Worm (Caenorhabditis elegans) whole organism, young adult: ENCODE data around the gene cec-1.

Experiments
- B0336.3 ChIP-seq: fragments of 200-800 bp; sonication (Bioruptor generic); IDR thresholded peaks from 2 replicates; pipeline ENCODE4 v1.3.6; 2022; ENCODE audit warnings: missing genetic modification characterization, missing compliant biosample characterization
- C06A6.2 ChIP-seq: fragments of 200-800 bp; sonication (Bioruptor generic); conservative IDR thresholded peaks from 2 replicates; pipeline ENCODE4 v1.3.6; 2022; ENCODE audit warnings: missing genetic modification characterization, missing compliant biosample characterization
- F10E7.11 ChIP-seq: sonication (generic microtip); optimal IDR thresholded peaks from 2 replicates; lab custom pipeline; 2017; ENCODE audit warnings: mild to moderate bottlenecking, missing genetic modification characterization, moderate library complexity, missing compliant biosample characterization
- F22D6.2 ChIP-seq: sonication (generic microtip); optimal IDR thresholded peaks from 2 replicates; lab custom pipeline; 2016; ENCODE audit warnings: mild to moderate bottlenecking, missing genetic modification characterization, missing compliant biosample characterization
- F23B12.7 ChIP-seq: sonication (generic microtip); optimal IDR thresholded peaks from 2 replicates; lab custom pipeline; 2017; ENCODE audit warnings: missing genetic modification characterization, mild to moderate bottlenecking, missing compliant biosample characterization, antibody characterized with exemption, moderate library complexity; ENCODE audit not compliant: insufficient read depth
- F33H1.4 ChIP-seq: fragments of 200-800 bp; sonication (Bioruptor generic); IDR thresholded peaks from 2 replicates; pipeline ENCODE4 v1.3.6; 2022; ENCODE audit warnings: missing genetic modification reagents, missing genetic modification characterization, missing compliant biosample characterization
- F39B2.1 ChIP-seq: fragments of 200-800 bp; sonication (Bioruptor generic); IDR thresholded peaks from 2 replicates; pipeline ENCODE4 v1.3.6; 2022; ENCODE audit warnings: missing genetic modification reagents, missing genetic modification characterization, missing compliant biosample characterization
- F49E8.2 ChIP-seq: sonication (generic microtip); optimal IDR thresholded peaks from 3 replicates; lab custom pipeline; 2017; ENCODE audit warnings: missing genetic modification characterization, mild to moderate bottlenecking, missing compliant biosample characterization, antibody characterized with exemption, moderate library complexity; ENCODE audit not compliant: insufficient read depth
- F55B11.4 ChIP-seq: sonication (generic microtip); optimal IDR thresholded peaks from 2 replicates; lab custom pipeline; 2016; ENCODE audit warnings: missing compliant biosample characterization, missing genetic modification characterization, borderline replicate concordance; ENCODE audit not compliant: insufficient read depth
- F57C9.4 ChIP-seq: sonication (generic microtip); optimal IDR thresholded peaks from 2 replicates; lab custom pipeline; 2017; ENCODE audit warnings: mild to moderate bottlenecking, missing genetic modification characterization, missing compliant biosample characterization
- K11D2.4 ChIP-seq: fragments of 200-800 bp; sonication (Bioruptor generic); IDR thresholded peaks from 2 replicates; pipeline ENCODE4 v1.3.6; 2022; ENCODE audit warnings: missing genetic modification reagents, missing genetic modification characterization, missing compliant biosample characterization
- Y53G8AR.9 ChIP-seq: fragments of 200-800 bp; sonication (Bioruptor generic); conservative IDR thresholded peaks from 2 replicates; pipeline ENCODE4 v1.3.6; 2022; ENCODE audit warnings: missing genetic modification reagents, missing genetic modification characterization, missing compliant biosample characterization
- Y95B8A.8 ChIP-seq: fragments of 200-800 bp; sonication (Bioruptor generic); IDR thresholded peaks from 2 replicates; pipeline ENCODE4 v1.3.6; 2022; ENCODE audit warnings: missing genetic modification reagents, missing genetic modification characterization, missing compliant biosample characterization
- akir-1 ChIP-seq: fragments of 200-800 bp; sonication (Bioruptor generic); optimal IDR thresholded peaks from 2 replicates; lab custom pipeline; 2018; ENCODE audit warnings: mild to moderate bottlenecking, missing genetic modification characterization, moderate library complexity, missing compliant biosample characterization
- aptf-2 ChIP-seq: fragments of 200-800 bp; sonication (Bioruptor generic); conservative IDR thresholded peaks from 2 replicates; pipeline ENCODE4 v1.3.6; 2022; ENCODE audit warnings: missing genetic modification reagents, missing genetic modification characterization, missing compliant biosample characterization
- aptf-3 ChIP-seq: fragments of 200-800 bp; sonication (Bioruptor generic); IDR thresholded peaks from 2 replicates; pipeline ENCODE4 v1.3.6; 2022; ENCODE audit warnings: missing genetic modification characterization, missing compliant biosample characterization
- attf-5 ChIP-seq: fragments of 200-800 bp; sonication (Bioruptor generic); optimal IDR thresholded peaks from 2 replicates; lab custom pipeline; 2018; ENCODE audit warnings: mild to moderate bottlenecking, missing genetic modification characterization, missing compliant biosample characterization
- bed-1 ChIP-seq: fragments of 200-800 bp; sonication (Bioruptor generic); IDR thresholded peaks from 2 replicates; pipeline ENCODE4 v1.3.6; 2022; ENCODE audit warnings: missing genetic modification reagents, missing genetic modification characterization, missing compliant biosample characterization
- bed-2 ChIP-seq: fragments of 200-800 bp; sonication (Bioruptor generic); IDR thresholded peaks from 2 replicates; pipeline ENCODE4 v1.3.6; 2022; ENCODE audit warnings: missing genetic modification reagents, missing genetic modification characterization, missing compliant biosample characterization
- ccch-3 ChIP-seq: fragments of 200-800 bp; sonication (Bioruptor generic); optimal IDR thresholded peaks from 2 replicates; lab custom pipeline; 2018; ENCODE audit warnings: mild to moderate bottlenecking, missing genetic modification characterization, missing compliant biosample characterization
- ceh-40 ChIP-seq: fragments of 200-800 bp; sonication (Bioruptor generic); IDR thresholded peaks from 2 replicates; pipeline ENCODE4 v1.3.6; 2022; ENCODE audit warnings: missing genetic modification characterization, missing compliant biosample characterization
- ceh-91 ChIP-seq: fragments of 200-800 bp; sonication (Bioruptor generic); IDR thresholded peaks from 2 replicates; pipeline ENCODE4 v1.3.6; 2022; ENCODE audit warnings: missing genetic modification reagents, missing genetic modification characterization, missing compliant biosample characterization
- efl-1 ChIP-seq: fragments of 150-350 bp; optimal IDR thresholded peaks from 2 replicates; lab custom pipeline; 2014; ENCODE audit warnings: missing biosample characterization, missing genetic modification reagents, missing genetic modification characterization
- egl-44 ChIP-seq: fragments of 200-800 bp; sonication (Bioruptor generic); IDR thresholded peaks from 2 replicates; pipeline ENCODE4 v1.3.6; 2022; ENCODE audit warnings: missing genetic modification reagents, missing genetic modification characterization, missing compliant biosample characterization
- ekl-4 ChIP-seq: fragments of 200-800 bp; sonication (Bioruptor generic); IDR thresholded peaks from 2 replicates; pipeline ENCODE4 v1.3.6; 2022; ENCODE audit warnings: missing genetic modification reagents, missing genetic modification characterization, missing compliant biosample characterization
- him-1 ChIP-seq: sonication (generic microtip); optimal IDR thresholded peaks from 2 replicates; lab custom pipeline; 2016; ENCODE audit warnings: missing genotype, missing genetic modification reagents, missing genetic modification characterization, missing compliant biosample characterization
- hmg-20 ChIP-seq: fragments of 200-800 bp; sonication (Bioruptor generic); IDR thresholded peaks from 2 replicates; pipeline ENCODE4 v1.3.6; 2022; ENCODE audit warnings: missing genetic modification reagents, missing genetic modification characterization, missing compliant biosample characterization
- hrde-1 ChIP-seq: sonication (generic microtip); optimal IDR thresholded peaks from 2 replicates; lab custom pipeline; 2016; ENCODE audit warnings: missing genetic modification characterization, mild to moderate bottlenecking, missing compliant biosample characterization, moderate library complexity, missing genotype, missing genetic modification reagents, borderline replicate concordance
- lin-40 ChIP-seq: sonication (generic microtip); optimal IDR thresholded peaks from 2 replicates; lab custom pipeline; 2016; ENCODE audit warnings: missing genetic modification characterization, mild to moderate bottlenecking, missing compliant biosample characterization, missing genotype, missing genetic modification reagents
- lir-1 ChIP-seq: fragments of 200-800 bp; sonication (Bioruptor generic); conservative IDR thresholded peaks from 2 replicates; pipeline ENCODE4 v1.3.6; 2022; ENCODE audit warnings: missing genetic modification reagents, missing genetic modification characterization, missing compliant biosample characterization
- madf-3 ChIP-seq: fragments of 200-800 bp; sonication (Bioruptor generic); IDR thresholded peaks from 2 replicates; pipeline ENCODE4 v1.3.6; 2022; ENCODE audit warnings: missing genetic modification reagents, missing genetic modification characterization, missing compliant biosample characterization
- mcd-1 ChIP-seq: fragments of 200-800 bp; sonication (Bioruptor generic); IDR thresholded peaks from 2 replicates; pipeline ENCODE4 v1.3.6; 2022; ENCODE audit warnings: missing genetic modification reagents, missing genetic modification characterization, missing compliant biosample characterization
- nfya-2 ChIP-seq: fragments of 200-800 bp; sonication (Bioruptor generic); IDR thresholded peaks from 2 replicates; pipeline ENCODE4 v1.3.6; 2022; ENCODE audit warnings: missing genetic modification reagents, missing genetic modification characterization, missing compliant biosample characterization
- pha-4 ChIP-seq: fragments of 150-350 bp; sonication (generic microtip); optimal IDR thresholded peaks from 2 replicates; lab custom pipeline; 2014; ENCODE audit warnings: missing biosample characterization, missing genetic modification reagents, missing genetic modification characterization
- rpc-1 ChIP-seq, 2 experiments: fragments of 150-350 bp in 1 of 2; sonication (generic microtip) in 1 of 2; optimal IDR thresholded peaks; 2 replicates each; lab custom pipeline; 2014 to 2018; ENCODE audit warnings: missing biosample characterization in 1 of 2, missing genetic modification characterization in 1 of 2, missing genetic modification reagents in 1 of 2, missing genotype in 1 of 2
- sdz-38 ChIP-seq: sonication (generic microtip); optimal IDR thresholded peaks from 2 replicates; lab custom pipeline; 2016; ENCODE audit warnings: missing genotype, missing genetic modification characterization, missing compliant biosample characterization
- snpc-3.4 ChIP-seq: sonication (generic microtip); optimal IDR thresholded peaks from 2 replicates; lab custom pipeline; 2017; ENCODE audit warnings: missing genetic modification characterization, mild to moderate bottlenecking, missing compliant biosample characterization, antibody characterized with exemption, moderate library complexity, missing genotype, missing genetic modification reagents
- snpc-4 ChIP-seq, 5 experiments: fragments of 150-350 bp in 1 of 5; sonication (generic microtip) in 4 of 5; optimal IDR thresholded peaks; 2 replicates each; lab custom pipeline; 2014 to 2018; ENCODE audit warnings: missing genetic modification characterization in 5 of 5, missing biosample characterization in 3 of 5, antibody characterized with exemption in 2 of 5, mild to moderate bottlenecking in 2 of 5, missing compliant biosample characterization in 2 of 5, missing genotype in 2 of 5, moderate library complexity in 2 of 5, missing genetic modification reagents in 1 of 5
- somi-1 ChIP-seq: fragments of 200-800 bp; sonication (Bioruptor generic); optimal IDR thresholded peaks from 2 replicates; lab custom pipeline; 2018; ENCODE audit warnings: mild to moderate bottlenecking, missing genetic modification characterization, missing compliant biosample characterization
- sptf-2 ChIP-seq: fragments of 200-800 bp; sonication (Bioruptor generic); optimal IDR thresholded peaks from 2 replicates; lab custom pipeline; 2018; ENCODE audit warnings: mild to moderate bottlenecking, missing genetic modification characterization, missing compliant biosample characterization
- tbp1 ChIP-seq: fragments of 200-800 bp; sonication (Bioruptor generic); optimal IDR thresholded peaks from 2 replicates; lab custom pipeline; 2018; ENCODE audit warnings: mild to moderate bottlenecking, missing genetic modification characterization, missing compliant biosample characterization
- tlf-1 ChIP-seq: fragments of 200-800 bp; sonication (Bioruptor generic); optimal IDR thresholded peaks from 2 replicates; lab custom pipeline; 2018; ENCODE audit warnings: mild to moderate bottlenecking, missing genetic modification characterization, missing compliant biosample characterization
- ztf-18 ChIP-seq: sonication (generic microtip); optimal IDR thresholded peaks from 2 replicates; lab custom pipeline; 2016; ENCODE audit warnings: missing genotype, mild to moderate bottlenecking, missing genetic modification characterization, missing compliant biosample characterization
- ztf-22 ChIP-seq: fragments of 200-800 bp; sonication (Bioruptor generic); optimal IDR thresholded peaks from 2 replicates; lab custom pipeline; 2018; ENCODE audit warnings: mild to moderate bottlenecking, missing genetic modification characterization, moderate library complexity, missing compliant biosample characterization
- ztf-26 ChIP-seq: sonication (generic microtip); optimal IDR thresholded peaks from 2 replicates; lab custom pipeline; 2017; ENCODE audit warnings: missing genetic modification characterization, missing compliant biosample characterization
- ztf-28 ChIP-seq: fragments of 200-800 bp; sonication (Bioruptor generic); IDR thresholded peaks from 2 replicates; pipeline ENCODE4 v1.3.6; 2022; ENCODE audit warnings: missing genetic modification reagents, missing genetic modification characterization, missing compliant biosample characterization
- ztf-6 ChIP-seq: fragments of 200-800 bp; sonication (Bioruptor generic); IDR thresholded peaks from 2 replicates; pipeline ENCODE4 v1.3.6; 2022; ENCODE audit warnings: missing genetic modification reagents, missing genetic modification characterization, missing compliant biosample characterization

Gene cec-1

DNA sequence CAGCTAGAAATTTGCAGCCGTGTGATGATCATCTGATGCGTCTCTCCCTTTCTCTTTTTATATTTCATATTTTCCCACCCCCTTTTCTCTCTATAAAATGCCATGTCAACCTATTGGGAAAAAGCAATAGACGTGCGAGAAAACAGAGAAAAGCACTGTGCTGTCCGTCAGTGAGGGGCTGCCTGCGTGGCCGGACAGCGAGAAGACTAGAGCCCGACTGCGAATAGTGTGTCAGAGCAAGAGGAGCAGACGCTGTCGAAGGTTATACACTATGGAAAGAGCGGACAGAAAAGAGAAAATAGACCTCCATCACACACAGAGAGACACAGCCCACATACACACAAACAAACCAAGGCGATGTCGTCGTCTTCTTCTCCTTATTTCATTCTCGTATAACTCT is 1.1 kb upstream of the cec-1 start (continued):
- TF ChIP-seq aptf-2 (no peak), B0336.3 (GFP tag; lab: Robert Waterston, UW) (peak; percentile 85), lir-1 (GFP tag; lab: Robert Waterston, UW) (0 out of 2 replicates have a peak, but pooled peaks have one; percentile 9), pha-4 (tag; lab: Kevin White, UChicago) (no peak), F49E8.2 (tag; lab: Kevin White, UChicago) (no peak), hrde-1 (tag; lab: Kevin White, UChicago) (no peak), nfya-2 (GFP tag; lab: Robert Waterston, UW) (no peak), C06A6.2 (GFP tag; lab: Robert Waterston, UW) (no peak; the same call in 1 of the 2 replicates), sdz-38 (tag; lab: Kevin White, UChicago) (no peak), ztf-28 (no peak), tlf-1 (GFP tag; lab: Kevin White, UChicago) (no peak), Y53G8AR.9 (GFP tag; lab: Robert Waterston, UW) (no peak), egl-44 (GFP tag; lab: Robert Waterston, UW) (peak; percentile 52; the same call in 1 of the 2 replicates), F22D6.2 (peak; percentile 35), ekl-4 (GFP tag; lab: Robert Waterston, UW) (peak; percentile 58; the same call in 1 of the 2 replicates), madf-3 (GFP tag; lab: Robert Waterston, UW) (no peak), bed-2 (GFP tag; lab: Robert Waterston, UW) (no peak), aptf-3 (GFP tag; lab: Robert Waterston, UW) (no peak), ztf-22 (no peak), snpc-3.4 (no peak), Y95B8A.8 (no peak), snpc-4 (GFP tag; optimal IDR thresholded peaks at IDR 0.05; lab: Kevin White, UChicago) (no peak), snpc-4 (tag; optimal IDR thresholded peaks at IDR 0.05; lab: Kevin White, UChicago) (peak; percentile 22 to 64 (median 59)), him-1 (tag; lab: Kevin White, UChicago) (no peak), ceh-40 (no peak), ztf-6 (GFP tag; lab: Robert Waterston, UW) (no peak), F33H1.4 (GFP tag; lab: Robert Waterston, UW) (no peak), F55B11.4 (no peak), K11D2.4 (GFP tag; lab: Robert Waterston, UW) (no peak), F57C9.4 (tag; lab: Kevin White, UChicago) (no peak), bed-1 (GFP tag; lab: Robert Waterston, UW) (no peak), F10E7.11 (tag; lab: Kevin White, UChicago) (no peak), sptf-2 (GFP tag; lab: Kevin White, UChicago) (no peak), rpc-1 (optimal IDR thresholded peaks at IDR 0.05; lab: Kevin White, UChicago) (no peak), rpc-1 (tag; optimal IDR thresholded peaks at IDR 0.05; lab: Kevin White, UChicago) (no peak), F23B12.7 (tag; lab: Kevin White, UChicago) (no peak), mcd-1 (GFP tag; lab: Robert Waterston, UW) (peak; percentile 59), F39B2.1 (0 out of 2 replicates have a peak, but pooled peaks have one; percentile 50), attf-5 (GFP tag; lab: Kevin White, UChicago) (peak; percentile 84), ceh-91 (GFP tag; lab: Robert Waterston, UW) (no peak), tbp1 (peak; percentile 47), efl-1 (GFP tag; lab: Kevin White, UChicago) (no peak), hmg-20 (GFP tag; lab: Robert Waterston, UW) (no peak), ztf-26 (tag; lab: Kevin White, UChicago) (peak; percentile 54), ztf-18 (tag; lab: Kevin White, UChicago) (peak; percentile 38), somi-1 (peak; percentile 32), akir-1 (no peak), ccch-3 (GFP tag; lab: Kevin White, UChicago) (no peak), lin-40 (tag; lab: Kevin White, UChicago) (peak; percentile 74)
